Fruit fly (Drosophila melanogaster): Measurements from ENCODE around the gene mtgo.

DNA sequence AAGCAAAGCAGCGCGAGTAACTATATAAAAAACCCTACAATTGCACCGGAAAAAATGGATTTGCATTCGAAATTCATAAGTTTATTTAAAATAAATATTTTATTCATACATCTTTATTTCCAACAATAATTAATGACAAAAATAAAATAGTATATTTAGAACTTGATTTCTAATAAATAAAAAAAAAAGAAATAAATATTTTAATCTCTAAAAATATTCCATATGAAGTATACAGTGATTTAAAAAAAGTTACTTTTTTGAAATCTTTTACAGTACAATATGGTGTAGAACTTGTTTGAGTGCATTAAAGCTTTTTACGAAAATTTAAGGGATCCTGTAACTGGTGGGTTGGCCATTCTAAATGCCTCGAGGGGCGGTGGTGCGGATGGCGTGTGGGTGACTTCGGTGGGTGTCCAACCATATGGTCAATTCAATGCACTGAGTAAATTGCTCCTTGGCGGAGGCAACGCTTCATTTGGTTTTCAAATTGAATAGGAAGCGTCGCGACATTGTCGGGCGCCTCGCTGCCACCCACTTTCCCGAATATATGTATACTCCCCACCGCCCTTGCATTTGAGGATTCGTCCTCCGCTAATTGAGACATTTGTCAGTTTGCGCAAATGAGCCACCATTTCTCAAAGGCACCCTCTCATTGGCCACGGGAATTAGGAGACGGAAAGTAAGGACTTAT is 3.7 kb downstream of the mtgo start:
- TF ChIP-seq sage (GFP tag; optimal IDR thresholded peaks at IDR 0.05), result no peak
- TF ChIP-seq rgr (GFP tag; optimal IDR thresholded peaks at IDR 0.05), result no peak
- no peak for TF ChIP-seq CG9705 (GFP tag; optimal IDR thresholded peaks at IDR 0.05)
- TF ChIP-seq h (GFP tag; optimal IDR thresholded peaks at IDR 0.05), result no peak
- no peak for TF ChIP-seq dmrt93B (GFP tag; optimal IDR thresholded peaks at IDR 0.05)
- no peak for TF ChIP-seq OdsH (GFP tag; optimal IDR thresholded peaks at IDR 0.05)
- no peak for TF ChIP-seq Hnf4 (GFP tag; optimal IDR thresholded peaks at IDR 0.05)
- no peak for TF ChIP-seq dl (GFP tag; optimal IDR thresholded peaks at IDR 0.05; ENCODE audit: insufficient read depth in 1 of 2, partially characterized antibody in 2 of 2)
- no peak for TF ChIP-seq HLH106 (tag; optimal IDR thresholded peaks at IDR 0.05)
- TF ChIP-seq Dfd (GFP tag; optimal IDR thresholded peaks at IDR 0.05), result no peak

Data from whole organism, wandering third instar larva.